Fruit fly (Drosophila melanogaster): ENCODE data around the gene CG43737.

CG43737 gene

dm6 chrX:15152058-15152457, 23.2 kb upstream of the CG43737 start (continued):
- TF ChIP-seq dsx (GFP tag; optimal IDR thresholded peaks at IDR 0.05; ENCODE audit: poor library complexity, severe bottlenecking) (no peak), Hr39 (GFP tag; optimal IDR thresholded peaks at IDR 0.05) (no peak), CG11762 (GFP tag; optimal IDR thresholded peaks at IDR 0.05; ENCODE audit: insufficient read depth) (no peak), topi (GFP tag; optimal IDR thresholded peaks at IDR 0.05) (no peak), salr (GFP tag; optimal IDR thresholded peaks at IDR 0.05) (no peak), Hr38 (GFP tag; optimal IDR thresholded peaks at IDR 0.05) (no peak), CG15336 (GFP tag; IDR thresholded peaks at IDR 0.05) (peak; percentile 50; the same call in 1 of the 2 replicates), CG6808 (GFP tag; optimal IDR thresholded peaks at IDR 0.05) (no peak), CG3919 (GFP tag; optimal IDR thresholded peaks at IDR 0.05) (peak; percentile 28), Met (GFP tag; optimal IDR thresholded peaks at IDR 0.05) (no peak), svp (GFP tag) (peak; percentile 10), esn (GFP tag; optimal IDR thresholded peaks at IDR 0.05) (no peak), Eip78C (GFP tag) (peak; percentile 42), Gug (GFP tag; IDR thresholded peaks at IDR 0.05) (no peak), acj6 (GFP tag; optimal IDR thresholded peaks at IDR 0.05) (no peak), Hr4 (GFP tag; optimal IDR thresholded peaks at IDR 0.05) (peak; percentile 57), Lpt (GFP tag; optimal IDR thresholded peaks at IDR 0.05) (peak; percentile 38), lz (GFP tag; optimal IDR thresholded peaks at IDR 0.05) (no peak)

dm6 chrX:15156286-15156685, 19.0 kb upstream of the CG43737 start:
- TF ChIP-seq fd85E (GFP tag; optimal IDR thresholded peaks at IDR 0.05) (no peak), spab (GFP tag; optimal IDR thresholded peaks at IDR 0.05) (no peak), CG6276 (GFP tag; optimal IDR thresholded peaks at IDR 0.05) (peak; percentile 56), esn (GFP tag; optimal IDR thresholded peaks at IDR 0.05) (peak; percentile 25), CG6792 (GFP tag; optimal IDR thresholded peaks at IDR 0.05) (peak; percentile 15), CG11762 (GFP tag; optimal IDR thresholded peaks at IDR 0.05; ENCODE audit: insufficient read depth) (peak; percentile 1), CG10631 (GFP tag; optimal IDR thresholded peaks at IDR 0.05) (peak; percentile 28), OdsH (GFP tag; optimal IDR thresholded peaks at IDR 0.05) (peak; percentile 60), Hr39 (GFP tag; optimal IDR thresholded peaks at IDR 0.05) (no peak), Sox14 (GFP tag; optimal IDR thresholded peaks at IDR 0.05) (peak; percentile 24), CG6854 (GFP tag; optimal IDR thresholded peaks at IDR 0.05) (no peak), Lpt (GFP tag; optimal IDR thresholded peaks at IDR 0.05) (peak; percentile 58), CG6808 (GFP tag; optimal IDR thresholded peaks at IDR 0.05) (no peak), Hr4 (GFP tag; optimal IDR thresholded peaks at IDR 0.05) (peak; percentile 15), Gug (GFP tag; IDR thresholded peaks at IDR 0.05) (peak; percentile 53), CG16779 (tag; optimal IDR thresholded peaks at IDR 0.05) (no peak), Eip93F (GFP tag; optimal IDR thresholded peaks at IDR 0.05) (no peak), salr (GFP tag; optimal IDR thresholded peaks at IDR 0.05) (peak in 1 of 2 experiments; percentile 10), cyc (GFP tag; optimal IDR thresholded peaks at IDR 0.05) (peak; percentile 22), Ets21C (GFP tag; optimal IDR thresholded peaks at IDR 0.05) (no peak), Hr38 (GFP tag; optimal IDR thresholded peaks at IDR 0.05) (no peak), dsx (GFP tag; optimal IDR thresholded peaks at IDR 0.05; ENCODE audit: poor library complexity, severe bottlenecking) (no peak), dac (GFP tag; optimal IDR thresholded peaks at IDR 0.05) (peak; percentile 22), ss (GFP tag; optimal IDR thresholded peaks at IDR 0.05) (no peak), CG4318 (GFP tag; optimal IDR thresholded peaks at IDR 0.05) (peak; percentile 30), Blimp-1 (GFP tag; optimal IDR thresholded peaks at IDR 0.05) (no peak), eg (GFP tag; IDR thresholded peaks at IDR 0.05) (peak; percentile 70), CG8119 (GFP tag; IDR thresholded peaks at IDR 0.05) (peak; percentile 63), topi (GFP tag; optimal IDR thresholded peaks at IDR 0.05) (peak; percentile 35), Sox15 (GFP tag; optimal IDR thresholded peaks at IDR 0.05) (no peak), achi (GFP tag; optimal IDR thresholded peaks at IDR 0.05) (peak; percentile 49), CG8632 (GFP tag; optimal IDR thresholded peaks at IDR 0.05) (no peak), CG7368 (GFP tag; optimal IDR thresholded peaks at IDR 0.05) (no peak), CG11902 (GFP tag; optimal IDR thresholded peaks at IDR 0.05) (no peak), CG34406 (GFP tag; optimal IDR thresholded peaks at IDR 0.05) (peak; percentile 7), CG15336 (GFP tag; IDR thresholded peaks at IDR 0.05) (peak; percentile 75), CG11294 (GFP tag; IDR thresholded peaks at IDR 0.05) (peak; percentile 25; the same call in 1 of the 2 replicates), vri (GFP tag; optimal IDR thresholded peaks at IDR 0.05) (no peak), CG32006 (GFP tag; optimal IDR thresholded peaks at IDR 0.05) (peak; percentile 77), CG3032 (tag; optimal IDR thresholded peaks at IDR 0.05) (no peak), CG10669 (GFP tag; optimal IDR thresholded peaks at IDR 0.05) (no peak), net (GFP tag; optimal IDR thresholded peaks at IDR 0.05) (peak; percentile 7), Ets96B (tag; optimal IDR thresholded peaks at IDR 0.05) (no peak)
